Fruit fly (Drosophila melanogaster) Kc167 (cell line): ENCODE results near the gene CG44215.

Experiments
- Myc ChIP-seq: fragments of >200 bp; optimal IDR thresholded peaks from 2 replicates; lab custom pipeline; 2017; ENCODE audit warnings: missing external identifiers
- Sin3A ChIP-seq: fragments of >200 bp; optimal IDR thresholded peaks from 2 replicates; lab custom pipeline; 2018; ENCODE audit warnings: missing external identifiers
- h ChIP-seq: fragments of >200 bp; optimal IDR thresholded peaks from 3 replicates; lab custom pipeline; 2018; ENCODE audit warnings: missing external identifiers
- psq ChIP-seq: fragments of >200 bp; optimal IDR thresholded peaks from 2 replicates; lab custom pipeline; 2017; ENCODE audit warnings: missing external identifiers
- ttk ChIP-seq: sonication (Bioruptor generic); optimal IDR thresholded peaks from 2 replicates; lab custom pipeline; 2017; ENCODE audit warnings: missing external identifiers

dm6 chr3R:14154341-14154740 lies at the start of gene CG44215:
- TF ChIP-seq h, result no peak
- TF ChIP-seq Myc (lab: Kevin White, UChicago), result no peak
- no peak for TF ChIP-seq ttk
- TF ChIP-seq Sin3A, result no peak
- no peak for TF ChIP-seq psq
